Worm (Caenorhabditis elegans) whole organism, mixed stage, embryonic: ENCODE results near the gene F54B11.11.

Experiments used
- lin-13 ChIP-seq: fragments of 150-350 bp; optimal IDR thresholded peaks from 2 replicates; lab custom pipeline; 2014; ENCODE audit warnings: missing biosample characterization, missing genetic modification characterization
- nhr-12 ChIP-seq: fragments of 150-350 bp; optimal IDR thresholded peaks from 2 replicates; lab custom pipeline; 2014; ENCODE audit warnings: missing biosample characterization, missing genetic modification characterization
- pha-4 ChIP-seq: fragments of 150-350 bp; optimal IDR thresholded peaks from 2 replicates; lab custom pipeline; 2018; ENCODE audit warnings: missing biosample characterization, missing genetic modification reagents, missing genetic modification characterization
- snpc-4 ChIP-seq: fragments of 150-350 bp; optimal IDR thresholded peaks from 2 replicates; lab custom pipeline; 2014; ENCODE audit warnings: missing biosample characterization, missing genetic modification characterization
- unc-62 ChIP-seq: fragments of 150-350 bp; optimal IDR thresholded peaks from 2 replicates; lab custom pipeline; 2014; ENCODE audit warnings: missing biosample characterization, missing genetic modification reagents, missing genetic modification characterization

ce11 chrX:13569854-13570253 is 8.7 kb upstream of the F54B11.11 start, which contains the start of gene R01E6.7:
- TF ChIP-seq snpc-4 (no peak), lin-13 (no peak), unc-62 (GFP tag; lab: Kevin White, UChicago) (no peak), nhr-12 (tag; lab: Kevin White, UChicago) (no peak), pha-4 (tag; lab: Kevin White, UChicago) (no peak)
